Worm (Caenorhabditis elegans): Measurements from ENCODE around the gene clec-180.

DNA sequence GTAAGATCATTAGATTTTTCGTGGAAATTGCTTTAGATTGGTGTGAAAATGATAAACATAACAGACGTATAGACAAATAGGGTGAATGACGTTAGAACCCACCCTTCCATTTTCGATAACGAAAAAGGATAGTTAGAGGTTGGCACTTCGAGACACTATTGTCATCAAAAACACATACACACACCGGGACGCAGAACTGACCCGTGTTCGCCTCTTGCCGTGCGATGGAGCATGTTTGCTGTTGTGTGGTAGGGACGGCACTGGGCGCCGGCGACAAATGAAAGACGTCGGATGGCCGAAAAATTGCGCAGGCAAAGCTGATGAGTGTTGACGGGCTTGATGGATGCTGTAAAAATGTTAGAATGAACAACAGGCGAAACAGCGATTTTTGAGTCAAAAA is 18.8 kb upstream of the clec-180 start:
- TF ChIP-seq nhr-237 (tag; optimal IDR thresholded peaks at IDR 0.05) (no peak), unc-62 (GFP tag; optimal IDR thresholded peaks at IDR 0.05) (no peak), pha-4 (tag; optimal IDR thresholded peaks at IDR 0.05) (no peak), elt-3 (tag; optimal IDR thresholded peaks at IDR 0.05) (no peak), zip-8 (tag; optimal IDR thresholded peaks at IDR 0.05) (no peak), lsy-2 (tag; optimal IDR thresholded peaks at IDR 0.05) (no peak), nhr-28 (tag; optimal IDR thresholded peaks at IDR 0.05) (no peak)

All from whole organism, mixed stage, embryonic.